Worm (Caenorhabditis elegans) whole organism, mixed stage, embryonic: ENCODE data around the gene K09C4.9.

Experiments used
- bed-3 ChIP-seq: fragments of 200-800 bp; sonication (Bioruptor generic); optimal IDR thresholded peaks from 3 replicates; lab custom pipeline; 2018; ENCODE audit warnings: mild to moderate bottlenecking, missing genetic modification characterization, moderate library complexity, missing compliant biosample characterization
- blmp-1 ChIP-seq: fragments of 150-350 bp; optimal IDR thresholded peaks from 2 replicates; lab custom pipeline; 2014; ENCODE audit warnings: missing biosample characterization, missing genetic modification characterization
- ceh-39 ChIP-seq: fragments of 150-350 bp; optimal IDR thresholded peaks from 2 replicates; lab custom pipeline; 2014; ENCODE audit warnings: missing biosample characterization, missing genetic modification characterization
- ceh-43 ChIP-seq: fragments of 200-800 bp; sonication (Bioruptor generic); optimal IDR thresholded peaks from 2 replicates; lab custom pipeline; 2018; ENCODE audit warnings: mild to moderate bottlenecking, missing genetic modification characterization, moderate library complexity, missing compliant biosample characterization
- ceh-83 ChIP-seq: fragments of 200-800 bp; sonication (Bioruptor generic); optimal IDR thresholded peaks from 2 replicates; lab custom pipeline; 2018; ENCODE audit warnings: mild to moderate bottlenecking, missing genetic modification characterization, missing compliant biosample characterization
- ces-1 ChIP-seq: fragments of 150-350 bp; optimal IDR thresholded peaks from 2 replicates; lab custom pipeline; 2014; ENCODE audit warnings: missing biosample characterization, missing genetic modification reagents, missing genetic modification characterization
- cnd-1 ChIP-seq: fragments of 200-800 bp; sonication (Bioruptor generic); optimal IDR thresholded peaks from 2 replicates; lab custom pipeline; 2018; ENCODE audit warnings: mild to moderate bottlenecking, missing genetic modification characterization, missing compliant biosample characterization
- drap-1 ChIP-seq: fragments of 200-800 bp; sonication (Bioruptor generic); optimal IDR thresholded peaks from 3 replicates; lab custom pipeline; 2018; ENCODE audit warnings: mild to moderate bottlenecking, missing genetic modification characterization, missing compliant biosample characterization
- elt-1 ChIP-seq: sonication (generic microtip); optimal IDR thresholded peaks from 2 replicates; lab custom pipeline; 2017; ENCODE audit warnings: missing genetic modification characterization, mild to moderate bottlenecking, missing compliant biosample characterization, antibody characterized with exemption, moderate library complexity, borderline replicate concordance; ENCODE audit not compliant: insufficient read depth
- elt-3 ChIP-seq: fragments of 150-350 bp; optimal IDR thresholded peaks from 2 replicates; lab custom pipeline; 2014; ENCODE audit warnings: missing biosample characterization, missing genetic modification characterization
- flh-1 ChIP-seq: fragments of 200-800 bp; sonication (Bioruptor generic); optimal IDR thresholded peaks from 2 replicates; lab custom pipeline; 2018; ENCODE audit warnings: mild to moderate bottlenecking, missing genetic modification characterization, moderate library complexity, missing compliant biosample characterization
- ham-2 ChIP-seq: fragments of 200-800 bp; sonication (Bioruptor generic); optimal IDR thresholded peaks from 2 replicates; lab custom pipeline; 2018; ENCODE audit warnings: mild to moderate bottlenecking, missing genetic modification characterization, missing compliant biosample characterization
- hlh-1 ChIP-seq: fragments of 150-350 bp; optimal IDR thresholded peaks from 2 replicates; lab custom pipeline; 2014; ENCODE audit warnings: missing biosample characterization, missing genetic modification reagents, missing genetic modification characterization
- lin-13 ChIP-seq: fragments of 150-350 bp; optimal IDR thresholded peaks from 2 replicates; lab custom pipeline; 2014; ENCODE audit warnings: missing biosample characterization, missing genetic modification characterization
- lsy-2 ChIP-seq: fragments of 150-350 bp; optimal IDR thresholded peaks from 2 replicates; lab custom pipeline; 2014; ENCODE audit warnings: missing biosample characterization, missing genetic modification characterization
- mab-5 ChIP-seq: fragments of 150-350 bp; optimal IDR thresholded peaks from 2 replicates; lab custom pipeline; 2014; ENCODE audit warnings: missing biosample characterization, missing genetic modification characterization
- mep-1 ChIP-seq: fragments of 150-350 bp; optimal IDR thresholded peaks from 2 replicates; lab custom pipeline; 2017; ENCODE audit warnings: missing biosample characterization, missing genetic modification reagents, missing genetic modification characterization, inconsistent platforms
- mls-2 ChIP-seq: sonication (generic microtip); optimal IDR thresholded peaks from 2 replicates; lab custom pipeline; 2016; ENCODE audit warnings: mild to moderate bottlenecking, missing genetic modification characterization, moderate library complexity, missing compliant biosample characterization
- nhr-2 ChIP-seq: fragments of 150-350 bp; optimal IDR thresholded peaks from 2 replicates; lab custom pipeline; 2014; ENCODE audit warnings: missing biosample characterization, missing genetic modification characterization
- nhr-28 ChIP-seq: fragments of 150-350 bp; optimal IDR thresholded peaks from 2 replicates; lab custom pipeline; 2014; ENCODE audit warnings: missing biosample characterization, missing genetic modification characterization
- nhr-76 ChIP-seq: sonication (generic microtip); optimal IDR thresholded peaks from 2 replicates; lab custom pipeline; 2017; ENCODE audit warnings: missing biosample characterization, missing genetic modification characterization
- pha-4 ChIP-seq: fragments of 150-350 bp; optimal IDR thresholded peaks from 2 replicates; lab custom pipeline; 2018; ENCODE audit warnings: missing biosample characterization, missing genetic modification reagents, missing genetic modification characterization
- sem-2 ChIP-seq: fragments of 200-800 bp; sonication (Bioruptor generic); optimal IDR thresholded peaks from 2 replicates; lab custom pipeline; 2018; ENCODE audit warnings: mild to moderate bottlenecking, missing genetic modification characterization, missing compliant biosample characterization
- sptf-1 ChIP-seq: sonication (generic microtip); optimal IDR thresholded peaks from 2 replicates; lab custom pipeline; 2017; ENCODE audit warnings: mild to moderate bottlenecking, missing genetic modification characterization, moderate library complexity, missing compliant biosample characterization
- tbx-8 ChIP-seq: fragments of 200-800 bp; sonication (Bioruptor generic); optimal IDR thresholded peaks from 2 replicates; lab custom pipeline; 2018; ENCODE audit warnings: mild to moderate bottlenecking, missing genetic modification characterization, moderate library complexity, missing compliant biosample characterization
- unc-62 ChIP-seq: fragments of 150-350 bp; optimal IDR thresholded peaks from 2 replicates; lab custom pipeline; 2014; ENCODE audit warnings: missing biosample characterization, missing genetic modification reagents, missing genetic modification characterization
- zip-8 ChIP-seq: fragments of 150-350 bp; optimal IDR thresholded peaks from 2 replicates; lab custom pipeline; 2014; ENCODE audit warnings: missing biosample characterization, missing genetic modification characterization
- ztf-11 ChIP-seq: fragments of 150-350 bp; optimal IDR thresholded peaks from 2 replicates; lab custom pipeline; 2014; ENCODE audit warnings: missing biosample characterization, missing genetic modification characterization

Gene K09C4.9

ce11 chrX:3271673-3272072, at the start of gene K09C4.9:
K09C4.9 (minus strand) TSS chrX:3271773.
- no peak for TF ChIP-seq elt-1
- no peak for TF ChIP-seq lin-13 (tag; lab: Kevin White, UChicago)
- no peak for TF ChIP-seq unc-62 (GFP tag; lab: Kevin White, UChicago)
- TF ChIP-seq nhr-76 (tag; lab: Kevin White, UChicago), result no peak
- TF ChIP-seq nhr-2 (tag; lab: Kevin White, UChicago), result no peak
- TF ChIP-seq sem-2 (GFP tag; lab: Kevin White, UChicago), result no peak
- TF ChIP-seq bed-3 (GFP tag; lab: Kevin White, UChicago), result no peak
- TF ChIP-seq ceh-39 (tag; lab: Kevin White, UChicago), result no peak
- TF ChIP-seq mep-1 (tag; lab: Kevin White, UChicago), result no peak
- no peak for TF ChIP-seq sptf-1 (tag; lab: Kevin White, UChicago)
- TF ChIP-seq blmp-1 (tag; lab: Kevin White, UChicago), result no peak
- TF ChIP-seq mab-5 (tag; lab: Kevin White, UChicago), result no peak
- no peak for TF ChIP-seq cnd-1
- TF ChIP-seq, all 35 proteins: peak for 0

DNA sequence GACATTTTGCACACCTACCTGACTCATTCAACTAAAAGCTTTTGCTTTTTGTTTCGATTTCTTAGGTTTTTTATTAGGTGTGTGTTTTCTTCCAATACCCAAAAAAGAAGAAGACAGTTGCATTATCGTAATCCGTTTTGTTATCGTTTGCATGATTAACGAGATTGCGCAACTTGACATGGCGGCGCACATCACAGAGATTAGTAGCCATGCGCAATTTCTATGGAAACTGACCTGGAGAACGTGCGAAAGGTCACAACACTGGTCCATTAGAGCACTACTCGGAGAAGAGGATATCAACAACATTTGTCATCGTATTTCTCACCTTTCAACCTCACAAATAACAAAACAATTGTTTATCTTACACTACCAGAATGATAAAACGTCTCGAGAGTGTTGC, 45.3 kb upstream of the K09C4.9 start:
- TF ChIP-seq elt-1 (peak; percentile 69), zip-8 (tag; lab: Kevin White, UChicago) (peak; percentile 32), ham-2 (GFP tag; lab: Kevin White, UChicago) (no peak), elt-3 (tag; lab: Kevin White, UChicago) (no peak), nhr-2 (tag; lab: Kevin White, UChicago) (peak; percentile 84)

DNA sequence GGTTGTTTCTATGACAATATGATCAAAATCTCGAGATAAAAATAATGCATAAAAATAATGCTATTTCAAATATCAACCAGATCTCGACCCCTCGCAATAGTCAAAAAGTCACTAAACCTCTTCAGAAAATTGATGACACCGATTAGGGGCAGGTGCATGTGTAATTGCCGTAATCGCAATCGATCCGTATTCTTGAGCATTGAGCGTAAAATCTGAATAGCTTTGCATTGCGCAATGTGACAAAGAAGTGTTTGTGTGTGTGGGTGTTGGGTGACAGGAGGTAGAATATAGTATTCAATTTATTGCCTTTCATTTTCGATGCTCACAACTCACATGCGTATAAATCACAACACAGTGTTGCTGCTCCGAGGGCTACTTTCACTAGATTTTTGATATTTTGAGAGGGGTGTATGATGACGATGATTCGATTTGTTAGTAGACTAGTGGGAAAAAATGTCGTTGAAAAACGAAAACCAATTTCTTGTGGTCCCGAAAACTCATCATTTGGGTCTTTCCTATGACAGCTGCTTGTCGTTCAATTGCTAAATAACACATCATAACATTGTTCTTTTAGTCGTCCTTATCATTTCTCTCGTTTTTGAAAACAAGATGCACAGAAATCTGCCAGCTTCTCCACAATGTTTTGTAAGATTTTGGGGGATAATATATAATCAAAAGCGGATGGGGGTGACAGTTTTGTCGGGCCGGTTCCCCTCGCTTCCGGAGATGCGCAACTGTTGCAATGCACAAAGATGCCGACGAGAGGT, 44.5 kb upstream of the K09C4.9 start:
- TF ChIP-seq lin-13 (tag; lab: Kevin White, UChicago) (no peak), sptf-1 (tag; lab: Kevin White, UChicago) (no peak), blmp-1 (tag; lab: Kevin White, UChicago) (no peak), flh-1 (GFP tag; lab: Kevin White, UChicago) (no peak), drap-1 (GFP tag; lab: Kevin White, UChicago) (no peak), nhr-2 (tag; lab: Kevin White, UChicago) (peak; percentile 82), zip-8 (tag; lab: Kevin White, UChicago) (peak; percentile 85), ces-1 (GFP tag; lab: Kevin White, UChicago) (peak; percentile 44), hlh-1 (tag; lab: Kevin White, UChicago) (peak; percentile 75), lsy-2 (no peak), tbx-8 (GFP tag; lab: Kevin White, UChicago) (no peak), nhr-76 (tag; lab: Kevin White, UChicago) (no peak), elt-1 (peak; percentile 84)

- TF ChIP-seq ces-1 (GFP tag; lab: Kevin White, UChicago), result peak; percentile 67
- TF ChIP-seq elt-3 (tag; lab: Kevin White, UChicago), result no peak
- no peak for TF ChIP-seq pha-4 (tag; lab: Kevin White, UChicago)
- no peak for TF ChIP-seq sptf-1 (tag; lab: Kevin White, UChicago)
- TF ChIP-seq, all 35 proteins: peak for 1
Measured at ce11 chrX:3315014-3315413, 43.4 kb upstream of the K09C4.9 start, which contains the start of gene ddr-2. ddr-2 (plus strand) TSS chrX:3315314.

ce11 chrX:3313939-3314338, 42.4 kb upstream of the K09C4.9 start:
- peak; percentile 57 for TF ChIP-seq ham-2 (GFP tag; lab: Kevin White, UChicago)
- TF ChIP-seq mls-2 (tag; lab: Kevin White, UChicago), result peak; percentile 36
- TF ChIP-seq nhr-76 (tag; lab: Kevin White, UChicago), result no peak
- TF ChIP-seq ceh-83 (GFP tag; lab: Kevin White, UChicago), result no peak
- TF ChIP-seq flh-1 (GFP tag; lab: Kevin White, UChicago), result no peak
- peak; percentile 22 for TF ChIP-seq cnd-1
- TF ChIP-seq ztf-11, result no peak
- TF ChIP-seq ceh-43 (GFP tag; lab: Kevin White, UChicago), result no peak
- no peak for TF ChIP-seq nhr-2 (tag; lab: Kevin White, UChicago)
- TF ChIP-seq ces-1 (GFP tag; lab: Kevin White, UChicago), result no peak
- no peak for TF ChIP-seq elt-3 (tag; lab: Kevin White, UChicago)
- TF ChIP-seq sptf-1 (tag; lab: Kevin White, UChicago), result peak; percentile 27
- TF ChIP-seq mep-1 (tag; lab: Kevin White, UChicago), result no peak
- no peak for TF ChIP-seq blmp-1 (tag; lab: Kevin White, UChicago)
- TF ChIP-seq hlh-1 (tag; lab: Kevin White, UChicago), result no peak
- TF ChIP-seq lin-13 (tag; lab: Kevin White, UChicago), result no peak
- TF ChIP-seq bed-3 (GFP tag; lab: Kevin White, UChicago), result no peak
- TF ChIP-seq nhr-28 (tag; lab: Kevin White, UChicago), result no peak
